Worm (Caenorhabditis elegans): ENCODE data around the gene C30H6.5.

Gene C30H6.5

ce11 chrIV:17380061-17380680 lies 8.6 kb downstream of the C30H6.5 start, which contains the start of the genes C30H6.9 and dlat-2 (continued):
- TF ChIP-seq tbx-9 (tag; optimal IDR thresholded peaks at IDR 0.05; ENCODE audit: borderline replicate concordance) (no peak), let-526 (GFP tag; IDR thresholded peaks at IDR 0.05) (no peak), T26A5.8 (tag; optimal IDR thresholded peaks at IDR 0.05) (no peak), egrh-3 (GFP tag; IDR thresholded peaks at IDR 0.05) (no peak), ztf-6 (GFP tag; IDR thresholded peaks at IDR 0.05) (no peak), D2030.7 (GFP tag; IDR thresholded peaks at IDR 0.05) (peak; percentile 41; the same call in 1 of the 2 replicates), unc-62 (GFP tag; optimal IDR thresholded peaks at IDR 0.05) (no peak), lin-26 (GFP tag; IDR thresholded peaks at IDR 0.05) (no peak), B0336.3 (GFP tag; IDR thresholded peaks at IDR 0.05) (no peak), mes-4 (tag; optimal IDR thresholded peaks at IDR 0.05) (no peak), mxl-1 (tag; optimal IDR thresholded peaks at IDR 0.05) (no peak), ztf-25 (GFP tag; IDR thresholded peaks at IDR 0.05) (no peak), ZK185.1 (tag; optimal IDR thresholded peaks at IDR 0.05; ENCODE audit: poor library complexity, severe bottlenecking) (no peak), F57A8.1 (GFP tag; optimal IDR thresholded peaks at IDR 0.05) (no peak), F55B11.4 (tag; optimal IDR thresholded peaks at IDR 0.05; ENCODE audit: borderline replicate concordance, insufficient read depth) (no peak), ama-1 (optimal IDR thresholded peaks at IDR 0.05) (no peak), ama-1 (GFP tag; optimal IDR thresholded peaks at IDR 0.05) (no peak), mcd-1 (GFP tag; IDR thresholded peaks at IDR 0.05) (peak; percentile 77), aptf-2 (GFP tag; conservative IDR thresholded peaks at IDR 0.05) (no peak), dox-1 (GFP tag; IDR thresholded peaks at IDR 0.05) (peak; percentile 44; the same call in 1 of the 2 replicates), ztf-18 (tag; optimal IDR thresholded peaks at IDR 0.05) (no peak), F57C9.4 (tag; optimal IDR thresholded peaks at IDR 0.05) (no peak), nfya-1 (tag; optimal IDR thresholded peaks at IDR 0.05; ENCODE audit: borderline replicate concordance, insufficient read depth) (no peak), ceh-27 (GFP tag; optimal IDR thresholded peaks at IDR 0.05) (no peak), attf-6 (GFP tag; IDR thresholded peaks at IDR 0.05) (peak; percentile 65; the same call in 1 of the 2 replicates), hlh-26 (GFP tag; conservative IDR thresholded peaks at IDR 0.05) (no peak), F33H1.4 (GFP tag; IDR thresholded peaks at IDR 0.05) (peak; percentile 80), bed-1 (GFP tag; IDR thresholded peaks at IDR 0.05) (no peak), F22D6.2 (tag; optimal IDR thresholded peaks at IDR 0.05) (no peak), F52B5.7 (tag; optimal IDR thresholded peaks at IDR 0.05) (no peak), tbp1 (GFP tag; optimal IDR thresholded peaks at IDR 0.05) (peak; percentile 11), Y53G8AR.9 (GFP tag; conservative IDR thresholded peaks at IDR 0.05) (no peak), snpc-4 (GFP tag; optimal IDR thresholded peaks at IDR 0.05) (peak; percentile 24), snpc-4 (tag; optimal IDR thresholded peaks at IDR 0.05) (peak in 3 of 4 experiments; percentile 72 to 84 (median 83)), tlf-1 (GFP tag; optimal IDR thresholded peaks at IDR 0.05) (no peak), lin-35 (GFP tag; optimal IDR thresholded peaks at IDR 0.05) (no peak), ccch-3 (GFP tag; optimal IDR thresholded peaks at IDR 0.05) (no peak), madf-10 (tag; optimal IDR thresholded peaks at IDR 0.05) (no peak), pha-4 (tag; optimal IDR thresholded peaks at IDR 0.05) (no peak), lsl-1 (GFP tag; optimal IDR thresholded peaks at IDR 0.05) (peak; percentile 73), F49E8.2 (tag; optimal IDR thresholded peaks at IDR 0.05; ENCODE audit: insufficient read depth) (no peak), lin-54 (GFP tag; optimal IDR thresholded peaks at IDR 0.05) (peak; percentile 3), gei-17 (GFP tag; optimal IDR thresholded peaks at IDR 0.05) (no peak), repo-1 (tag; optimal IDR thresholded peaks at IDR 0.05) (no peak), madf-8 (GFP tag; conservative IDR thresholded peaks at IDR 0.05) (no peak), nfya-2 (GFP tag; IDR thresholded peaks at IDR 0.05) (no peak), F37B4.10 (GFP tag; IDR thresholded peaks at IDR 0.05) (no peak), madf-6 (GFP tag; IDR thresholded peaks at IDR 0.05) (peak; percentile 62)
